Worm (Caenorhabditis elegans) whole organism, midembryonic: Measurements from ENCODE around the gene C27F2.9.

ENCODE experiments used
- T22C8.4 ChIP-seq: fragments of 200-800 bp; sonication (Bioruptor generic); IDR thresholded peaks from 2 replicates; pipeline ENCODE4 v1.3.6; 2022; ENCODE audit warnings: missing genetic modification characterization, missing compliant biosample characterization
- flt-1 ChIP-seq: fragments of 200-800 bp; sonication (Bioruptor generic); IDR thresholded peaks from 2 replicates; pipeline ENCODE4 v1.3.6; 2022; ENCODE audit warnings: missing genetic modification characterization, missing compliant biosample characterization
- med-1 ChIP-seq: sonication (generic microtip); optimal IDR thresholded peaks from 2 replicates; lab custom pipeline; 2017; ENCODE audit warnings: missing genetic modification characterization, mild to moderate bottlenecking, missing compliant biosample characterization, antibody characterized with exemption, missing genetic modification reagents; ENCODE audit not compliant: insufficient read depth
- ref-1 ChIP-seq: fragments of 200-800 bp; sonication (Bioruptor generic); conservative IDR thresholded peaks from 2 replicates; pipeline ENCODE4 v1.3.6; 2022; ENCODE audit warnings: missing genetic modification reagents, missing genetic modification characterization, missing compliant biosample characterization
- tab-1 ChIP-seq: fragments of 200-800 bp; sonication (Bioruptor generic); IDR thresholded peaks from 2 replicates; pipeline ENCODE4 v1.3.6; 2022; ENCODE audit warnings: missing genetic modification characterization, missing compliant biosample characterization
- ztf-29 ChIP-seq: fragments of 200-800 bp; sonication (Bioruptor generic); IDR thresholded peaks from 2 replicates; pipeline ENCODE4 v1.3.6; 2022; ENCODE audit warnings: missing genetic modification reagents, missing genetic modification characterization, missing compliant biosample characterization

ce11 chrIII:4948631-4949030 lies 14.2 kb downstream of the C27F2.9 start:
- TF ChIP-seq T22C8.4 (GFP tag; lab: Robert Waterston, UW) (no peak), tab-1 (GFP tag; lab: Robert Waterston, UW) (no peak), flt-1 (GFP tag; lab: Robert Waterston, UW) (peak; percentile 66), ref-1 (GFP tag; lab: Robert Waterston, UW) (no peak), med-1 (no peak), ztf-29 (GFP tag; lab: Robert Waterston, UW) (no peak)
